Worm (Caenorhabditis elegans) whole organism, midembryonic: ENCODE results near the gene Y41D4A.6.

Experiments used
- klf-2 ChIP-seq: fragments of 200-800 bp; sonication (Bioruptor generic); conservative IDR thresholded peaks from 2 replicates; pipeline ENCODE4 v1.3.6; 2022; ENCODE audit warnings: missing genetic modification reagents, missing genetic modification characterization, missing compliant biosample characterization
- ztf-23 ChIP-seq: fragments of 200-800 bp; sonication (Bioruptor generic); IDR thresholded peaks from 2 replicates; pipeline ENCODE4 v1.3.6; 2022; ENCODE audit warnings: missing genetic modification reagents, missing genetic modification characterization, missing compliant biosample characterization

ce11 chrIV:1710535-1710934 is 34.8 kb downstream of the Y41D4A.6 start:
- TF ChIP-seq ztf-23 (GFP tag; lab: Robert Waterston, UW) (no peak), klf-2 (GFP tag; lab: Robert Waterston, UW) (no peak)
